Fruit fly (Drosophila melanogaster): ENCODE measurements around the gene rdx.
A peak's percentile ranks its signal among the peaks of the same experiment; 100 is the strongest.

Gene rdx

DNA sequence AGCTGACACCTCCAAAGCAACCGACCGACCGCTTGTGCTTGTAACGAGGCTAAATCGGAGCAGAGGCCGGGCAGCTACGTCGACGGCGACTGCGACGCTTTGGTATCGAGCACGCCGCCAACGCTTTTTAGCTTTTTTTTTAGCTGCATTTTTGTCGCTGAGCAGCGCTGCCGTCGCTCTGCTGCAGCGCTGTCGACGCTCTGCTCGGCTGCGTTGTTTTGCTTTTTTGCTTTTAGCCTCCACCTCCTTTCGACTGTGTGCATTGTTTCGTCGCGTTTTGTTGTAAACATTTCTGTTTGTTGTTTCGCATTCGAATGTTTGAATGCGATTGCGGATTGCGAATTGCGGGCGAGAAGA lies 13.4 kb downstream of the rdx start (continued):
- no peak for TF ChIP-seq Bdp1 (GFP tag; optimal IDR thresholded peaks at IDR 0.05)
- no peak for TF ChIP-seq luna (GFP tag; optimal IDR thresholded peaks at IDR 0.05)
- 0 out of 2 replicates have a peak, but pooled peaks have one; percentile 7 for TF ChIP-seq Drgx (GFP tag; IDR thresholded peaks at IDR 0.05)
- TF ChIP-seq sug (tag; optimal IDR thresholded peaks at IDR 0.05), result no peak
- TF ChIP-seq CG2199 (GFP tag; IDR thresholded peaks at IDR 0.05), result 0 out of 3 replicates have a peak, but pooled peaks have one; percentile 7
- no peak for TF ChIP-seq CG2678 (tag; optimal IDR thresholded peaks at IDR 0.05)
- TF ChIP-seq sr (GFP tag; IDR thresholded peaks at IDR 0.05), result peak; percentile 84; the same call in 2 of the 3 replicates
- no peak for TF ChIP-seq CG7839 (tag; optimal IDR thresholded peaks at IDR 0.05)
- no peak for TF ChIP-seq croc (GFP tag; conservative IDR thresholded peaks at IDR 0.05)
- TF ChIP-seq CG17361 (GFP tag; IDR thresholded peaks at IDR 0.05), result peak; percentile 46; the same call in 2 of the 3 replicates
- TF ChIP-seq CG7372 (GFP tag; IDR thresholded peaks at IDR 0.05), result no peak
- peak; percentile 12 for TF ChIP-seq CG6813 (GFP tag; optimal IDR thresholded peaks at IDR 0.05)
- TF ChIP-seq stwl (tag; optimal IDR thresholded peaks at IDR 0.05), result no peak
- no peak for TF ChIP-seq fd3F (GFP tag; optimal IDR thresholded peaks at IDR 0.05)
- no peak for TF ChIP-seq jigr1 (GFP tag; IDR thresholded peaks at IDR 0.05)
- TF ChIP-seq CkIIα-i1 (GFP tag; IDR thresholded peaks at IDR 0.05), result no peak
- TF ChIP-seq CG18262 (tag; optimal IDR thresholded peaks at IDR 0.05), result peak; percentile 26
- TF ChIP-seq dysf (GFP tag; IDR thresholded peaks at IDR 0.05), result no peak
- no peak for TF ChIP-seq Pdp1 (GFP tag; optimal IDR thresholded peaks at IDR 0.05)
- TF ChIP-seq grau (tag; optimal IDR thresholded peaks at IDR 0.05), result no peak
- TF ChIP-seq Vsx1 (GFP tag; optimal IDR thresholded peaks at IDR 0.05), result no peak
- TF ChIP-seq az2 (GFP tag; optimal IDR thresholded peaks at IDR 0.05), result no peak
- no peak for TF ChIP-seq Deaf1 (tag; optimal IDR thresholded peaks at IDR 0.05)
- no peak for TF ChIP-seq CG33557 (GFP tag; optimal IDR thresholded peaks at IDR 0.05)
- no peak for TF ChIP-seq zen2 (GFP tag; IDR thresholded peaks at IDR 0.05; ENCODE audit: partially characterized antibody)
- TF ChIP-seq CG4424 (GFP tag; optimal IDR thresholded peaks at IDR 0.05), result no peak
- TF ChIP-seq wor (GFP tag; IDR thresholded peaks at IDR 0.05), result no peak
- no peak for TF ChIP-seq ranshi (GFP tag; IDR thresholded peaks at IDR 0.05)
- TF ChIP-seq CG9817 (tag; optimal IDR thresholded peaks at IDR 0.05), result no peak
- TF ChIP-seq jing (GFP tag; optimal IDR thresholded peaks at IDR 0.05), result no peak
- TF ChIP-seq CG9609 (GFP tag; optimal IDR thresholded peaks at IDR 0.05), result no peak
- peak; percentile 63 for TF ChIP-seq nom (GFP tag; optimal IDR thresholded peaks at IDR 0.05)
- no peak for TF ChIP-seq otp (GFP tag; IDR thresholded peaks at IDR 0.05)
- TF ChIP-seq CG18599 (GFP tag; optimal IDR thresholded peaks at IDR 0.05), result no peak
- TF ChIP-seq CG14050 (GFP tag; IDR thresholded peaks at IDR 0.05), result no peak
- peak; percentile 86 for TF ChIP-seq sqz (GFP tag; optimal IDR thresholded peaks at IDR 0.05)
- TF ChIP-seq D19A (tag; optimal IDR thresholded peaks at IDR 0.05), result no peak
- peak; percentile 6 for TF ChIP-seq CG31441 (GFP tag; IDR thresholded peaks at IDR 0.05)
- TF ChIP-seq CG14667 (GFP tag; IDR thresholded peaks at IDR 0.05), result no peak
- no peak for TF ChIP-seq chif (GFP tag; optimal IDR thresholded peaks at IDR 0.05)
- TF ChIP-seq Adf1 (GFP tag; IDR thresholded peaks at IDR 0.05), result peak; percentile 94
- peak; percentile 27 for TF ChIP-seq CG3838 (GFP tag; optimal IDR thresholded peaks at IDR 0.05)
- no peak for TF ChIP-seq Eip74EF (GFP tag; optimal IDR thresholded peaks at IDR 0.05)

Data from whole organism, embryonic.